Fruit fly (Drosophila melanogaster) whole organism, embryonic: ENCODE results near the gene cwo.

ENCODE experiments used
- Antp ChIP-seq: fragments of 200-800 bp; sonication (Bioruptor generic); optimal IDR thresholded peaks from 3 replicates; lab custom pipeline; 2016; ENCODE audit warnings: missing biosample characterization, missing genetic modification characterization
- B-H2 ChIP-seq: fragments of 200-800 bp; sonication (Bioruptor generic); optimal IDR thresholded peaks from 2 replicates; lab custom pipeline; 2018; ENCODE audit warnings: missing biosample characterization, mild to moderate bottlenecking, missing genetic modification characterization
- CG10147 ChIP-seq: fragments of 200-800 bp; sonication (Bioruptor generic); optimal IDR thresholded peaks from 2 replicates; lab custom pipeline; 2019; ENCODE audit warnings: missing biosample characterization, mild to moderate bottlenecking, missing genetic modification characterization, moderate library complexity
- CG10267 ChIP-seq: fragments of 200-800 bp; sonication (Bioruptor generic); optimal IDR thresholded peaks from 2 replicates; lab custom pipeline; 2018; ENCODE audit warnings: missing biosample characterization, mild to moderate bottlenecking, missing genetic modification characterization, moderate library complexity
- CG10654 ChIP-seq: fragments of 200-800 bp; sonication (Bioruptor generic); optimal IDR thresholded peaks from 2 replicates; lab custom pipeline; 2016; ENCODE audit warnings: missing biosample characterization, missing genetic modification characterization
- CG10979 ChIP-seq: fragments of 200-800 bp; sonication (Bioruptor generic); optimal IDR thresholded peaks from 2 replicates; lab custom pipeline; 2018; ENCODE audit warnings: missing biosample characterization, mild to moderate bottlenecking, missing genetic modification characterization, moderate library complexity
- CG11456 ChIP-seq: fragments of 200-800 bp; sonication (Bioruptor generic); IDR thresholded peaks from 3 replicates; pipeline ENCODE4 v1.3.6; 2022; ENCODE audit warnings: missing biosample characterization, missing genetic modification characterization
- CG13296 ChIP-seq: fragments of 200-800 bp; sonication (Bioruptor generic); optimal IDR thresholded peaks from 3 replicates; lab custom pipeline; 2018; ENCODE audit warnings: missing biosample characterization, mild to moderate bottlenecking, missing genetic modification characterization
- CG14965 ChIP-seq: fragments of 200-800 bp; sonication (Bioruptor generic); optimal IDR thresholded peaks from 2 replicates; lab custom pipeline; 2016; ENCODE audit warnings: missing biosample characterization, missing genetic modification characterization, borderline replicate concordance
- CG15011 ChIP-seq: fragments of 200-800 bp; sonication (Bioruptor generic); optimal IDR thresholded peaks from 3 replicates; lab custom pipeline; 2018; ENCODE audit warnings: missing biosample characterization, mild to moderate bottlenecking, missing genetic modification characterization
- CG15269 ChIP-seq: fragments of 200-800 bp; sonication (Bioruptor generic); optimal IDR thresholded peaks from 2 replicates; lab custom pipeline; 2018; ENCODE audit warnings: missing biosample characterization, mild to moderate bottlenecking, missing genetic modification characterization, moderate library complexity
- CG16813 ChIP-seq: fragments of 200-800 bp; sonication (Bioruptor generic); IDR thresholded peaks from 3 replicates; pipeline ENCODE4 v1.3.6; 2022; ENCODE audit warnings: missing biosample characterization, missing genetic modification characterization; ENCODE audit not compliant: partially characterized antibody
- CG17328 ChIP-seq: fragments of 200-800 bp; sonication (Bioruptor generic); IDR thresholded peaks from 2 replicates; pipeline ENCODE4 v1.3.6; 2022; ENCODE audit warnings: missing biosample characterization, missing genetic modification characterization
- CG17568 ChIP-seq: fragments of 200-800 bp; sonication (Bioruptor generic); optimal IDR thresholded peaks from 2 replicates; lab custom pipeline; 2018; ENCODE audit warnings: missing biosample characterization, mild to moderate bottlenecking, missing genetic modification characterization, moderate library complexity
- CG17912 ChIP-seq: fragments of 200-800 bp; sonication (Bioruptor generic); optimal IDR thresholded peaks from 2 replicates; lab custom pipeline; 2018; ENCODE audit warnings: missing biosample characterization, mild to moderate bottlenecking, missing genetic modification characterization
- CG31365 ChIP-seq: fragments of 200-800 bp; sonication (Bioruptor generic); optimal IDR thresholded peaks from 2 replicates; lab custom pipeline; 2018; ENCODE audit warnings: missing biosample characterization, mild to moderate bottlenecking, missing genetic modification characterization
- CG3281 ChIP-seq: fragments of 200-800 bp; sonication (Bioruptor generic); optimal IDR thresholded peaks from 3 replicates; lab custom pipeline; 2017; ENCODE audit warnings: missing biosample characterization, mild to moderate bottlenecking, missing genetic modification characterization
- CG34224 ChIP-seq: fragments of 200-800 bp; sonication (Bioruptor generic); IDR thresholded peaks from 3 replicates; pipeline ENCODE4 v1.3.6; 2022; ENCODE audit warnings: missing biosample characterization, missing genetic modification characterization; ENCODE audit not compliant: partially characterized antibody
- CG3838 ChIP-seq: fragments of 200-800 bp; sonication (Bioruptor generic); optimal IDR thresholded peaks from 3 replicates; lab custom pipeline; 2016; ENCODE audit warnings: missing biosample characterization, missing genetic modification characterization
- CG3847 ChIP-seq: fragments of 200-800 bp; sonication (Bioruptor generic); IDR thresholded peaks from 2 replicates; pipeline ENCODE4 v1.3.6; 2022; ENCODE audit warnings: missing biosample characterization, missing genetic modification characterization
- CG4424 ChIP-seq: fragments of 200-800 bp; sonication (Bioruptor generic); optimal IDR thresholded peaks from 3 replicates; lab custom pipeline; 2016; ENCODE audit warnings: missing biosample characterization, missing genetic modification characterization
- CG5245 ChIP-seq: fragments of 200-800 bp; sonication (Bioruptor generic); optimal IDR thresholded peaks from 3 replicates; lab custom pipeline; 2016; ENCODE audit warnings: missing biosample characterization, missing genetic modification characterization
- CG6813 ChIP-seq: fragments of 200-800 bp; sonication (Bioruptor generic); optimal IDR thresholded peaks from 2 replicates; lab custom pipeline; 2017; ENCODE audit warnings: missing biosample characterization, missing genetic modification characterization, mild to moderate bottlenecking, moderate library complexity, missing genetic modification reagents
- Dek ChIP-seq: fragments of 200-800 bp; sonication (Bioruptor generic); optimal IDR thresholded peaks from 3 replicates; lab custom pipeline; 2019; ENCODE audit warnings: missing biosample characterization, mild to moderate bottlenecking, missing genetic modification characterization, moderate library complexity
- Dip3 ChIP-seq: fragments of 200-800 bp; sonication (Bioruptor generic); optimal IDR thresholded peaks from 3 replicates; lab custom pipeline; 2016; ENCODE audit warnings: missing biosample characterization, missing genetic modification characterization
- Gsc ChIP-seq: fragments of 200-800 bp; sonication (Bioruptor generic); IDR thresholded peaks from 2 replicates; pipeline ENCODE4 v1.3.6; 2022; ENCODE audit warnings: missing biosample characterization, missing genetic modification characterization
- HmgZ ChIP-seq: fragments of 200-800 bp; sonication (Bioruptor generic); optimal IDR thresholded peaks from 2 replicates; lab custom pipeline; 2018; ENCODE audit warnings: missing biosample characterization, mild to moderate bottlenecking, missing genetic modification characterization
- Lhr ChIP-seq: fragments of 200-800 bp; sonication (Bioruptor generic); optimal IDR thresholded peaks from 3 replicates; lab custom pipeline; 2017; ENCODE audit warnings: mild to moderate bottlenecking, missing biosample characterization, missing genetic modification reagents, missing genetic modification characterization
- MBD-R2 ChIP-seq: fragments of 200-800 bp; sonication (Bioruptor generic); IDR thresholded peaks from 2 replicates; pipeline ENCODE4 v1.3.6; 2022; ENCODE audit warnings: missing biosample characterization, missing genetic modification characterization
- Opbp ChIP-seq: fragments of 200-800 bp; sonication (Bioruptor generic); IDR thresholded peaks from 3 replicates; pipeline ENCODE4 v1.3.6; 2022; ENCODE audit warnings: missing biosample characterization, missing genetic modification characterization; ENCODE audit not compliant: partially characterized antibody
- Rx ChIP-seq: fragments of 200-800 bp; sonication (Bioruptor generic); IDR thresholded peaks from 2 replicates; pipeline ENCODE4 v1.3.6; 2022; ENCODE audit warnings: missing biosample characterization, missing genetic modification characterization
- ap ChIP-seq: fragments of 200-800 bp; sonication (Bioruptor generic); IDR thresholded peaks from 2 replicates; pipeline ENCODE4 v1.3.6; 2022; ENCODE audit warnings: missing biosample characterization, missing genetic modification characterization
- bigmax ChIP-seq: fragments of 200-800 bp; sonication (Bioruptor generic); optimal IDR thresholded peaks from 2 replicates; lab custom pipeline; 2018; ENCODE audit warnings: missing biosample characterization, mild to moderate bottlenecking, missing genetic modification characterization
- crol ChIP-seq: fragments of 200-800 bp; sonication (Bioruptor generic); IDR thresholded peaks from 2 replicates; pipeline ENCODE4 v1.3.6; 2022; ENCODE audit warnings: missing biosample characterization, missing genetic modification characterization
- cwo ChIP-seq: fragments of 200-800 bp; sonication (Bioruptor generic); optimal IDR thresholded peaks from 3 replicates; lab custom pipeline; 2017; ENCODE audit warnings: missing biosample characterization, missing genetic modification characterization, mild to moderate bottlenecking, moderate library complexity, missing genetic modification reagents
- dimm ChIP-seq: fragments of 200-800 bp; sonication (Bioruptor generic); IDR thresholded peaks from 2 replicates; pipeline ENCODE4 v1.3.6; 2022; ENCODE audit warnings: missing biosample characterization, missing genetic modification characterization
- fd96Cb ChIP-seq: fragments of 200-800 bp; sonication (Bioruptor generic); optimal IDR thresholded peaks from 2 replicates; lab custom pipeline; 2018; ENCODE audit warnings: missing biosample characterization, mild to moderate bottlenecking, missing genetic modification characterization, moderate library complexity
- grn ChIP-seq: fragments of 200-800 bp; sonication (Bioruptor generic); optimal IDR thresholded peaks from 3 replicates; lab custom pipeline; 2017; ENCODE audit warnings: missing biosample characterization, missing genetic modification characterization
- hbn ChIP-seq: fragments of 200-800 bp; sonication (Bioruptor generic); IDR thresholded peaks from 2 replicates; pipeline ENCODE4 v1.3.6; 2022; ENCODE audit warnings: missing biosample characterization, missing genetic modification characterization; ENCODE audit not compliant: partially characterized antibody
- insv ChIP-seq, 2 experiments: fragments of 200-800 bp; sonication (Bioruptor generic); optimal IDR thresholded peaks; 3 replicates each; lab custom pipeline; 2016 to 2018; ENCODE audit warnings: missing biosample characterization in 2 of 2, missing genetic modification characterization in 2 of 2
- jing ChIP-seq: fragments of 200-800 bp; sonication (Bioruptor generic); optimal IDR thresholded peaks from 2 replicates; lab custom pipeline; 2018; ENCODE audit warnings: missing biosample characterization, mild to moderate bottlenecking, missing genetic modification characterization
- maf-S ChIP-seq: fragments of 200-800 bp; sonication (Bioruptor generic); optimal IDR thresholded peaks from 2 replicates; lab custom pipeline; 2016; ENCODE audit warnings: missing biosample characterization, missing genetic modification characterization
- oc ChIP-seq: fragments of 200-800 bp; sonication (Bioruptor generic); optimal IDR thresholded peaks from 2 replicates; lab custom pipeline; 2018; ENCODE audit warnings: missing biosample characterization, mild to moderate bottlenecking, missing genetic modification characterization, moderate library complexity
- pros ChIP-seq: fragments of 200-800 bp; sonication (Bioruptor generic); optimal IDR thresholded peaks from 3 replicates; lab custom pipeline; 2019; ENCODE audit warnings: missing biosample characterization, mild to moderate bottlenecking, missing genetic modification characterization, moderate library complexity
- psq ChIP-seq: fragments of 200-800 bp; sonication (Bioruptor generic); optimal IDR thresholded peaks from 2 replicates; lab custom pipeline; 2017; ENCODE audit warnings: missing biosample characterization, missing genetic modification characterization
- shn ChIP-seq: fragments of 200-800 bp; sonication (Bioruptor generic); optimal IDR thresholded peaks from 3 replicates; lab custom pipeline; 2016; ENCODE audit warnings: missing biosample characterization, missing genetic modification characterization
- sisA ChIP-seq: fragments of 200-800 bp; sonication (Bioruptor generic); IDR thresholded peaks from 2 replicates; pipeline ENCODE4 v1.3.6; 2022; ENCODE audit warnings: missing biosample characterization, missing genetic modification characterization
- so ChIP-seq: fragments of 200-800 bp; sonication (Bioruptor generic); IDR thresholded peaks from 3 replicates; pipeline ENCODE4 v1.3.6; 2022; ENCODE audit warnings: missing biosample characterization, missing genetic modification characterization
- tio ChIP-seq: fragments of 200-800 bp; sonication (Bioruptor generic); optimal IDR thresholded peaks from 2 replicates; lab custom pipeline; 2017; ENCODE audit warnings: missing biosample characterization, missing genetic modification characterization, inconsistent platforms
- wor ChIP-seq: fragments of 200-800 bp; sonication (Bioruptor generic); IDR thresholded peaks from 2 replicates; pipeline ENCODE4 v1.3.6; 2022; ENCODE audit warnings: missing biosample characterization, missing genetic modification characterization

cwo gene

dm6 chr3R:10415923-10416322 is 27.9 kb downstream of the cwo start, which contains the start of gene CG6345 (continued):
- TF ChIP-seq CG15011 (GFP tag; lab: Kevin White, UChicago) (peak; percentile 75), CG17328 (GFP tag; lab: Robert Waterston, UW) (peak; percentile 78), fd96Cb (peak; percentile 76), psq (GFP tag; lab: Kevin White, UChicago) (peak; percentile 26), cwo (GFP tag; lab: Kevin White, UChicago) (peak; percentile 88), Gsc (GFP tag; lab: Robert Waterston, UW) (no peak), pros (GFP tag; lab: Kevin White, UChicago) (no peak), CG5245 (GFP tag; lab: Kevin White, UChicago) (peak; percentile 93), CG14965 (GFP tag; lab: Kevin White, UChicago) (peak; percentile 100), oc (tag; lab: Kevin White, UChicago) (peak; percentile 39), tio (no peak), CG15269 (tag; lab: Kevin White, UChicago) (peak; percentile 84), Lhr (GFP tag; lab: Kevin White, UChicago) (peak; percentile 86), MBD-R2 (GFP tag; lab: Robert Waterston, UW) (peak; percentile 94), bigmax (GFP tag; lab: Kevin White, UChicago) (peak; percentile 44), grn (GFP tag; lab: Kevin White, UChicago) (no peak), CG3847 (GFP tag; lab: Robert Waterston, UW) (peak; percentile 77), CG6813 (GFP tag; lab: Kevin White, UChicago) (peak; percentile 89), CG31365 (tag; lab: Kevin White, UChicago) (peak; percentile 82), HmgZ (tag; lab: Kevin White, UChicago) (peak; percentile 79), dimm (GFP tag; lab: Robert Waterston, UW) (no peak), insv (GFP tag; optimal IDR thresholded peaks at IDR 0.05; lab: Kevin White, UChicago) (peak in 1 of 2 experiments; percentile 65), CG3281 (GFP tag; lab: Kevin White, UChicago) (peak; percentile 91), CG3838 (GFP tag; lab: Kevin White, UChicago) (peak; percentile 75), maf-S (peak; percentile 70), jing (GFP tag; lab: Kevin White, UChicago) (peak; percentile 61), CG17912 (GFP tag; lab: Kevin White, UChicago) (peak; percentile 87), CG17568 (GFP tag; lab: Kevin White, UChicago) (no peak), CG10979 (tag; lab: Kevin White, UChicago) (peak; percentile 87), CG10654 (GFP tag; lab: Kevin White, UChicago) (peak; percentile 82), Dek (tag; lab: Kevin White, UChicago) (peak; percentile 68), CG11456 (GFP tag; lab: Robert Waterston, UW) (peak; percentile 96), CG16813 (GFP tag; lab: Robert Waterston, UW) (no peak), so (GFP tag; lab: Robert Waterston, UW) (0 out of 3 replicates have a peak, but pooled peaks have one; percentile 33), CG10267 (tag; lab: Kevin White, UChicago) (peak; percentile 84), wor (GFP tag; lab: Robert Waterston, UW) (0 out of 2 replicates have a peak, but pooled peaks have one; percentile 12), CG10147 (GFP tag; lab: Kevin White, UChicago) (peak; percentile 78), CG13296 (GFP tag; lab: Kevin White, UChicago) (peak; percentile 87), sisA (GFP tag; lab: Robert Waterston, UW) (peak; percentile 59), Opbp (GFP tag; lab: Robert Waterston, UW) (peak; percentile 37; the same call in 1 of the 3 replicates), B-H2 (GFP tag; lab: Kevin White, UChicago) (peak; percentile 78), shn (peak; percentile 85), CG34224 (no peak), CG4424 (peak; percentile 93), ap (peak; percentile 71), Antp (GFP tag; lab: Kevin White, UChicago) (peak; percentile 81), crol (GFP tag; lab: Robert Waterston, UW) (no peak), hbn (no peak), Rx (GFP tag; lab: Robert Waterston, UW) (peak; percentile 63), Dip3 (peak; percentile 56)
